Worm (Caenorhabditis elegans): ENCODE data around the gene rrf-3.

Gene rrf-3

ce11 chrII:8130792-8131191 is 31.5 kb upstream of the rrf-3 start:
- no peak for TF ChIP-seq madf-5 (GFP tag; IDR thresholded peaks at IDR 0.05)
- no peak for TF ChIP-seq sdz-12 (GFP tag; optimal IDR thresholded peaks at IDR 0.05)
- no peak for TF ChIP-seq gei-8 (GFP tag; optimal IDR thresholded peaks at IDR 0.05)
- TF ChIP-seq mxl-2 (GFP tag; conservative IDR thresholded peaks at IDR 0.05) = no peak
- TF ChIP-seq nhr-25 (tag; optimal IDR thresholded peaks at IDR 0.05; ENCODE audit: borderline replicate concordance, insufficient read depth) = no peak
- TF ChIP-seq Y5F2A.4 (GFP tag; optimal IDR thresholded peaks at IDR 0.05) = no peak
- no peak for TF ChIP-seq lin-39 (tag; optimal IDR thresholded peaks at IDR 0.05)
- TF ChIP-seq mes-2 (tag; optimal IDR thresholded peaks at IDR 0.05; ENCODE audit: poor library complexity, severe bottlenecking) = peak; percentile 44
- no peak for TF ChIP-seq lin-29 (GFP tag; IDR thresholded peaks at IDR 0.05)
- no peak for TF ChIP-seq F44E2.7 (GFP tag; IDR thresholded peaks at IDR 0.05)
- peak; percentile 12; the same call in 1 of the 2 replicates for TF ChIP-seq saeg-2 (GFP tag; IDR thresholded peaks at IDR 0.05)
- TF ChIP-seq ceh-20 (GFP tag; IDR thresholded peaks at IDR 0.05) = no peak
- peak; percentile 20 for TF ChIP-seq mep-1 (tag; optimal IDR thresholded peaks at IDR 0.05)
- TF ChIP-seq fkh-10 (GFP tag; optimal IDR thresholded peaks at IDR 0.05) = no peak
- TF ChIP-seq ceh-62 (tag; optimal IDR thresholded peaks at IDR 0.05) = no peak
- no peak for TF ChIP-seq nhr-42 (GFP tag; IDR thresholded peaks at IDR 0.05)
- TF ChIP-seq nhr-237 (tag; optimal IDR thresholded peaks at IDR 0.05) = no peak
- TF ChIP-seq ama-1 (optimal IDR thresholded peaks at IDR 0.05) = peak; percentile 9

- TF ChIP-seq F44E2.7 (GFP tag; IDR thresholded peaks at IDR 0.05) (no peak), mep-1 (tag; optimal IDR thresholded peaks at IDR 0.05) (peak; percentile 25), unc-39 (tag; optimal IDR thresholded peaks at IDR 0.05) (no peak), cey-2 (tag; optimal IDR thresholded peaks at IDR 0.05; ENCODE audit: borderline replicate concordance, insufficient read depth) (no peak), egl-27 (tag; optimal IDR thresholded peaks at IDR 0.05) (no peak), lsy-2 (tag; optimal IDR thresholded peaks at IDR 0.05) (peak; percentile 46 to 78), pqm-1 (tag; optimal IDR thresholded peaks at IDR 0.05) (no peak), lin-38 (GFP tag; IDR thresholded peaks at IDR 0.05) (peak; percentile 32; the same call in 1 of the 2 replicates), nhr-41 (GFP tag; IDR thresholded peaks at IDR 0.05) (no peak), snpc-1.2 (GFP tag; IDR thresholded peaks at IDR 0.05) (no peak), aly-2 (tag; optimal IDR thresholded peaks at IDR 0.05) (no peak), nhr-11 (tag; optimal IDR thresholded peaks at IDR 0.05) (peak; percentile 73), tra-1 (GFP tag; IDR thresholded peaks at IDR 0.05) (0 out of 2 replicates have a peak, but pooled peaks have one; percentile 15), mxl-3 (GFP tag; optimal IDR thresholded peaks at IDR 0.05) (peak; percentile 35), spr-1 (tag; optimal IDR thresholded peaks at IDR 0.05) (peak; percentile 31), hmg-1.1 (GFP tag; IDR thresholded peaks at IDR 0.05) (peak; percentile 67), ceh-82 (tag; optimal IDR thresholded peaks at IDR 0.05) (no peak), hlh-11 (tag; optimal IDR thresholded peaks at IDR 0.05) (peak; percentile 49), mxl-2 (GFP tag; conservative IDR thresholded peaks at IDR 0.05) (0 out of 2 replicates have a peak, but pooled peaks have one; percentile 15), zip-11 (GFP tag; IDR thresholded peaks at IDR 0.05) (no peak), nhr-48 (tag; optimal IDR thresholded peaks at IDR 0.05) (no peak), zfp-2 (tag; optimal IDR thresholded peaks at IDR 0.05) (no peak), ceh-62 (tag; optimal IDR thresholded peaks at IDR 0.05) (no peak), egl-43 (GFP tag; IDR thresholded peaks at IDR 0.05) (peak; percentile 80), zfp-3 (GFP tag; conservative IDR thresholded peaks at IDR 0.05) (no peak), set-16 (GFP tag; IDR thresholded peaks at IDR 0.05) (peak; percentile 69), nhr-102 (tag; optimal IDR thresholded peaks at IDR 0.05) (peak; percentile 9), duxl-1 (tag; optimal IDR thresholded peaks at IDR 0.05; ENCODE audit: poor library complexity) (no peak), daf-19 (GFP tag; conservative IDR thresholded peaks at IDR 0.05) (no peak), F26F4.8 (GFP tag; conservative IDR thresholded peaks at IDR 0.05) (no peak), lim-7 (GFP tag; IDR thresholded peaks at IDR 0.05) (no peak), F37D6.2 (tag; optimal IDR thresholded peaks at IDR 0.05) (peak; percentile 59), mes-2 (tag; optimal IDR thresholded peaks at IDR 0.05; ENCODE audit: poor library complexity, severe bottlenecking) (peak; percentile 43), saeg-2 (GFP tag; IDR thresholded peaks at IDR 0.05) (no peak), daf-16 (GFP tag; optimal IDR thresholded peaks at IDR 0.05) (peak in 1 of 2 experiments; percentile 43), daf-16 (tag; optimal IDR thresholded peaks at IDR 0.05) (no peak), Y48G9A.11 (GFP tag; IDR thresholded peaks at IDR 0.05) (no peak)
Observed at ce11 chrII:8131413-8131966, 30.8 kb upstream of the rrf-3 start.

Measured in whole organism, L4 larva.